Worm (Caenorhabditis elegans): ENCODE results near the gene epc-1.

Gene epc-1

DNA sequence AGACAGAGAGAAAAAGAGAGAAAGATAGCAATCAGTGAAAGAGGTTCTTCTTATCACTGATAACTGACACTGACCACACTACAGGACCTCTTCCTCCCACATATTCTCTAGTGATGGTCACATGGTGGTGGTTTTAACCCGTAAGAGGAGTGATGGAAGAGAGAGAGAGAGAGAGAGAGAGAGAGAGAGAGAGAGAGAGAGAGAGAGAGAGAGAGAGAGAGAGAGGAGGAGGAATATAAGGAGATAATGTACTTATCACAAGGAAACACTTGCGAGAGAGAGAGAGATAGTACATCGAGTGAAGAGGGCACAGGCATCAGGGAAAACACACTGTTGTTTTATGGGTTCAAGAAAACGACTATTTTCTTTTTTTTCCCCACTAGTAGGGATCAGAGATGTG is 58.7 kb downstream of the epc-1 start (continued):
- TF ChIP-seq ztf-22 (GFP tag; optimal IDR thresholded peaks at IDR 0.05) (peak; percentile 79), F52B5.7 (tag; optimal IDR thresholded peaks at IDR 0.05) (no peak), F57A8.1 (GFP tag; optimal IDR thresholded peaks at IDR 0.05) (no peak), B0035.1 (tag; optimal IDR thresholded peaks at IDR 0.05) (no peak), ztf-26 (tag; optimal IDR thresholded peaks at IDR 0.05) (peak; percentile 94), ceh-100 (GFP tag; IDR thresholded peaks at IDR 0.05) (no peak), lin-54 (GFP tag; optimal IDR thresholded peaks at IDR 0.05) (peak; percentile 45), madf-10 (tag; optimal IDR thresholded peaks at IDR 0.05) (no peak), sdz-38 (tag; optimal IDR thresholded peaks at IDR 0.05) (no peak), mcd-1 (GFP tag; IDR thresholded peaks at IDR 0.05) (peak; percentile 59), T26A5.8 (tag; optimal IDR thresholded peaks at IDR 0.05) (no peak), lin-35 (GFP tag; optimal IDR thresholded peaks at IDR 0.05) (no peak), mel-28 (tag; optimal IDR thresholded peaks at IDR 0.05; ENCODE audit: borderline replicate concordance) (no peak), ztf-6 (GFP tag; IDR thresholded peaks at IDR 0.05) (no peak), attf-5 (GFP tag; optimal IDR thresholded peaks at IDR 0.05) (peak; percentile 87), ceh-79 (tag; optimal IDR thresholded peaks at IDR 0.05) (no peak), chd-7 (tag; optimal IDR thresholded peaks at IDR 0.05) (peak; percentile 73), ceh-40 (GFP tag; IDR thresholded peaks at IDR 0.05) (no peak), bed-2 (GFP tag; IDR thresholded peaks at IDR 0.05) (no peak), let-526 (GFP tag; IDR thresholded peaks at IDR 0.05) (0 out of 2 replicates have a peak, but pooled peaks have one; percentile 16), egl-44 (GFP tag; IDR thresholded peaks at IDR 0.05) (no peak), attf-3 (GFP tag; conservative IDR thresholded peaks at IDR 0.05) (no peak), rec-8 (tag; optimal IDR thresholded peaks at IDR 0.05) (no peak), hlh-12 (tag; optimal IDR thresholded peaks at IDR 0.05) (no peak), atf-7 (tag; optimal IDR thresholded peaks at IDR 0.05) (peak; percentile 90), sea-2 (GFP tag; IDR thresholded peaks at IDR 0.05) (no peak), ztf-25 (GFP tag; IDR thresholded peaks at IDR 0.05) (no peak), ztf-18 (tag; optimal IDR thresholded peaks at IDR 0.05) (no peak), egl-18 (GFP tag; IDR thresholded peaks at IDR 0.05) (no peak), somi-1 (GFP tag; optimal IDR thresholded peaks at IDR 0.05) (peak; percentile 94), lsl-1 (GFP tag; optimal IDR thresholded peaks at IDR 0.05) (no peak), ztf-28 (GFP tag; IDR thresholded peaks at IDR 0.05) (no peak), F10E7.11 (tag; optimal IDR thresholded peaks at IDR 0.05) (no peak), Y95B8A.8 (GFP tag; IDR thresholded peaks at IDR 0.05) (no peak), aptf-2 (GFP tag; conservative IDR thresholded peaks at IDR 0.05) (no peak), lir-1 (GFP tag; conservative IDR thresholded peaks at IDR 0.05) (no peak), ztf-3 (GFP tag; optimal IDR thresholded peaks at IDR 0.05) (peak; percentile 48), dpl-1 (GFP tag; optimal IDR thresholded peaks at IDR 0.05) (no peak), nhr-90 (tag; optimal IDR thresholded peaks at IDR 0.05) (no peak), F49E8.2 (tag; optimal IDR thresholded peaks at IDR 0.05; ENCODE audit: insufficient read depth) (no peak), madf-6 (GFP tag; IDR thresholded peaks at IDR 0.05) (no peak), F57C9.4 (tag; optimal IDR thresholded peaks at IDR 0.05) (no peak), lin-40 (tag; optimal IDR thresholded peaks at IDR 0.05) (peak; percentile 52), egrh-3 (GFP tag; IDR thresholded peaks at IDR 0.05) (peak; percentile 75), him-1 (tag; optimal IDR thresholded peaks at IDR 0.05) (no peak), Y67H2A.10 (GFP tag; conservative IDR thresholded peaks at IDR 0.05) (no peak), nhr-179 (tag; optimal IDR thresholded peaks at IDR 0.05) (no peak), madf-8 (GFP tag; conservative IDR thresholded peaks at IDR 0.05) (no peak), Y79H2A.3 (GFP tag; conservative IDR thresholded peaks at IDR 0.05) (no peak), rpc-1 (optimal IDR thresholded peaks at IDR 0.05) (no peak), rpc-1 (tag; optimal IDR thresholded peaks at IDR 0.05) (no peak)
